Fruit fly (Drosophila melanogaster) whole organism, embryonic: ENCODE measurements around the gene spd-2.

Experiments used
- Ada2b ChIP-seq: fragments of 200-800 bp; sonication (Bioruptor generic); IDR thresholded peaks from 2 replicates; pipeline ENCODE4 v1.3.6; 2022; ENCODE audit warnings: missing biosample characterization, missing genetic modification characterization
- Antp ChIP-seq: fragments of 200-800 bp; sonication (Bioruptor generic); optimal IDR thresholded peaks from 3 replicates; lab custom pipeline; 2016; ENCODE audit warnings: missing biosample characterization, missing genetic modification characterization
- B-H2 ChIP-seq: fragments of 200-800 bp; sonication (Bioruptor generic); optimal IDR thresholded peaks from 2 replicates; lab custom pipeline; 2018; ENCODE audit warnings: missing biosample characterization, mild to moderate bottlenecking, missing genetic modification characterization
- CG1024 ChIP-seq: fragments of 200-800 bp; sonication (Bioruptor generic); IDR thresholded peaks from 2 replicates; pipeline ENCODE4 v1.3.6; 2022; ENCODE audit warnings: missing biosample characterization, missing genetic modification characterization
- CG10366 ChIP-seq: fragments of 200-800 bp; sonication (Bioruptor generic); IDR thresholded peaks from 2 replicates; pipeline ENCODE4 v1.3.6; 2022; ENCODE audit warnings: missing biosample characterization, missing genetic modification characterization
- CG10431 ChIP-seq: fragments of 200-800 bp; sonication (Bioruptor generic); optimal IDR thresholded peaks from 3 replicates; lab custom pipeline; 2018; ENCODE audit warnings: missing biosample characterization, mild to moderate bottlenecking, missing genetic modification characterization
- CG10979 ChIP-seq: fragments of 200-800 bp; sonication (Bioruptor generic); optimal IDR thresholded peaks from 2 replicates; lab custom pipeline; 2018; ENCODE audit warnings: missing biosample characterization, mild to moderate bottlenecking, missing genetic modification characterization, moderate library complexity
- CG11696 ChIP-seq: fragments of 200-800 bp; sonication (Bioruptor generic); IDR thresholded peaks from 2 replicates; pipeline ENCODE4 v1.3.6; 2022; ENCODE audit warnings: missing biosample characterization, missing genetic modification characterization
- CG12071 ChIP-seq: fragments of 200-800 bp; sonication (Bioruptor generic); optimal IDR thresholded peaks from 3 replicates; lab custom pipeline; 2018; ENCODE audit warnings: missing biosample characterization, mild to moderate bottlenecking, missing genetic modification characterization
- CG12942 ChIP-seq: fragments of 200-800 bp; sonication (Bioruptor generic); optimal IDR thresholded peaks from 3 replicates; lab custom pipeline; 2016; ENCODE audit warnings: missing biosample characterization, missing genetic modification characterization
- CG13123 ChIP-seq: fragments of 200-800 bp; sonication (Bioruptor generic); optimal IDR thresholded peaks from 2 replicates; lab custom pipeline; 2016; ENCODE audit warnings: missing biosample characterization, missing genetic modification characterization
- CG16779 ChIP-seq: fragments of 200-800 bp; sonication (Bioruptor generic); IDR thresholded peaks from 2 replicates; pipeline ENCODE4 v1.3.6; 2022; ENCODE audit warnings: missing biosample characterization, missing genetic modification characterization
- CG17186 ChIP-seq: fragments of 200-800 bp; sonication (Bioruptor generic); optimal IDR thresholded peaks from 3 replicates; lab custom pipeline; 2017; ENCODE audit warnings: missing biosample characterization, missing genetic modification reagents, missing genetic modification characterization
- CG17359 ChIP-seq: fragments of 200-800 bp; sonication (Bioruptor generic); optimal IDR thresholded peaks from 3 replicates; lab custom pipeline; 2018; ENCODE audit warnings: missing biosample characterization, mild to moderate bottlenecking, missing genetic modification characterization, moderate library complexity
- CG18262 ChIP-seq: fragments of 200-800 bp; optimal IDR thresholded peaks from 3 replicates; lab custom pipeline; 2019; ENCODE audit warnings: missing biosample characterization, mild to moderate bottlenecking, missing genetic modification characterization, moderate library complexity
- CG18599 ChIP-seq: fragments of 200-800 bp; sonication (Bioruptor generic); optimal IDR thresholded peaks from 3 replicates; lab custom pipeline; 2017; ENCODE audit warnings: missing biosample characterization, missing genetic modification characterization, mild to moderate bottlenecking, moderate library complexity, missing genetic modification reagents
- CG2120 ChIP-seq: fragments of 200-800 bp; sonication (Bioruptor generic); optimal IDR thresholded peaks from 3 replicates; lab custom pipeline; 2016; ENCODE audit warnings: missing biosample characterization, missing genetic modification characterization
- CG2712 ChIP-seq: fragments of 200-800 bp; optimal IDR thresholded peaks from 3 replicates; lab custom pipeline; 2019; ENCODE audit warnings: missing biosample characterization, mild to moderate bottlenecking, missing genetic modification characterization, moderate library complexity
- CG31224 ChIP-seq: fragments of 200-800 bp; sonication (Bioruptor generic); IDR thresholded peaks from 2 replicates; pipeline ENCODE4 v1.3.6; 2022; ENCODE audit warnings: missing biosample characterization, missing genetic modification characterization
- CG3407 ChIP-seq: fragments of 200-800 bp; sonication (Bioruptor generic); optimal IDR thresholded peaks from 2 replicates; lab custom pipeline; 2018; ENCODE audit warnings: missing biosample characterization, mild to moderate bottlenecking, missing genetic modification characterization
- CG34376 ChIP-seq: fragments of 200-800 bp; sonication (Bioruptor generic); optimal IDR thresholded peaks from 2 replicates; lab custom pipeline; 2018; ENCODE audit warnings: missing biosample characterization, mild to moderate bottlenecking, missing genetic modification characterization
- CG4360 ChIP-seq: fragments of 200-800 bp; sonication (Bioruptor generic); IDR thresholded peaks from 2 replicates; pipeline ENCODE4 v1.3.6; 2022; ENCODE audit warnings: missing biosample characterization, missing genetic modification characterization
- CG4854 ChIP-seq: fragments of 200-800 bp; sonication (Bioruptor generic); optimal IDR thresholded peaks from 2 replicates; lab custom pipeline; 2016; ENCODE audit warnings: missing biosample characterization, missing genetic modification characterization, inconsistent platforms
- CG9932 ChIP-seq: fragments of 200-800 bp; sonication (Bioruptor generic); IDR thresholded peaks from 2 replicates; pipeline ENCODE4 v1.3.6; 2022; ENCODE audit warnings: missing biosample characterization, missing genetic modification characterization
- Deaf1 ChIP-seq: fragments of 200-800 bp; optimal IDR thresholded peaks from 3 replicates; lab custom pipeline; 2019; ENCODE audit warnings: missing biosample characterization, mild to moderate bottlenecking, missing genetic modification characterization, moderate library complexity
- Dek ChIP-seq: fragments of 200-800 bp; sonication (Bioruptor generic); optimal IDR thresholded peaks from 3 replicates; lab custom pipeline; 2019; ENCODE audit warnings: missing biosample characterization, mild to moderate bottlenecking, missing genetic modification characterization, moderate library complexity
- Dp ChIP-seq: fragments of 200-800 bp; sonication (Bioruptor generic); optimal IDR thresholded peaks from 2 replicates; lab custom pipeline; 2018; ENCODE audit warnings: missing biosample characterization, mild to moderate bottlenecking, missing genetic modification characterization, moderate library complexity
- HLH3B ChIP-seq: fragments of 200-800 bp; sonication (Bioruptor generic); IDR thresholded peaks from 2 replicates; pipeline ENCODE4 v1.3.6; 2022; ENCODE audit warnings: missing biosample characterization, missing genetic modification characterization
- HLH4C ChIP-seq: fragments of 200-800 bp; sonication (Bioruptor generic); IDR thresholded peaks from 3 replicates; pipeline ENCODE4 v1.3.6; 2022; ENCODE audit warnings: missing biosample characterization, missing genetic modification characterization; ENCODE audit not compliant: partially characterized antibody
- Hand ChIP-seq: fragments of 200-800 bp; sonication (Bioruptor generic); optimal IDR thresholded peaks from 2 replicates; lab custom pipeline; 2017; ENCODE audit warnings: mild to moderate bottlenecking, missing biosample characterization, missing genetic modification reagents, missing genetic modification characterization
- HmgZ ChIP-seq: fragments of 200-800 bp; sonication (Bioruptor generic); optimal IDR thresholded peaks from 2 replicates; lab custom pipeline; 2018; ENCODE audit warnings: missing biosample characterization, mild to moderate bottlenecking, missing genetic modification characterization
- Hmr ChIP-seq: fragments of 200-800 bp; sonication (Bioruptor generic); optimal IDR thresholded peaks from 3 replicates; lab custom pipeline; 2017; ENCODE audit warnings: mild to moderate bottlenecking, missing biosample characterization, missing genetic modification reagents, missing genetic modification characterization
- Hr51 ChIP-seq, 2 experiments: fragments of 200-800 bp; sonication (Bioruptor generic); optimal IDR thresholded peaks; 2 replicates in 1 of 2; 3 replicates in 1 of 2; lab custom pipeline; 2016 to 2018; ENCODE audit warnings: missing biosample characterization in 2 of 2, missing genetic modification characterization in 2 of 2, mild to moderate bottlenecking in 1 of 2, moderate library complexity in 1 of 2
- Hr78 ChIP-seq, 2 experiments: fragments of 200-800 bp in 1 of 2; fragments of >200 bp in 1 of 2; sonication (Bioruptor generic) in 1 of 2; optimal IDR thresholded peaks; 2 replicates each; lab custom pipeline; 2017 to 2019; ENCODE audit warnings: missing biosample characterization in 2 of 2, missing genetic modification characterization in 2 of 2, mild to moderate bottlenecking in 1 of 2, moderate library complexity in 1 of 2
- Mes4 ChIP-seq: fragments of 200-800 bp; sonication (Bioruptor generic); optimal IDR thresholded peaks from 2 replicates; lab custom pipeline; 2016; ENCODE audit warnings: missing biosample characterization, missing genetic modification characterization
- Nf-YC ChIP-seq: fragments of 200-800 bp; optimal IDR thresholded peaks from 3 replicates; lab custom pipeline; 2019; ENCODE audit warnings: missing biosample characterization, mild to moderate bottlenecking, missing genetic modification characterization, moderate library complexity
- Taf1 ChIP-seq: fragments of 200-800 bp; sonication (Bioruptor generic); IDR thresholded peaks from 2 replicates; pipeline ENCODE4 v1.3.6; 2022; ENCODE audit warnings: missing biosample characterization, missing genetic modification characterization
- bsh ChIP-seq, 2 experiments: fragments of 200-800 bp; sonication (Bioruptor generic); optimal IDR thresholded peaks; 2 replicates each; lab custom pipeline; 2017 to 2018; ENCODE audit warnings: mild to moderate bottlenecking in 2 of 2, missing biosample characterization in 2 of 2, missing genetic modification characterization in 2 of 2, moderate library complexity in 1 of 2
- croc ChIP-seq: fragments of 200-800 bp; sonication (Bioruptor generic); conservative IDR thresholded peaks from 3 replicates; pipeline ENCODE4 v1.3.6; 2022; ENCODE audit warnings: missing biosample characterization, missing genetic modification characterization
- esg ChIP-seq: fragments of 200-800 bp; sonication (Bioruptor generic); conservative IDR thresholded peaks from 2 replicates; pipeline ENCODE4 v1.3.6; 2022; ENCODE audit warnings: missing biosample characterization, missing genetic modification characterization
- gt ChIP-seq: fragments of 200-800 bp; sonication (Bioruptor generic); IDR thresholded peaks from 2 replicates; pipeline ENCODE4 v1.3.6; 2022; ENCODE audit warnings: missing biosample characterization, missing genetic modification characterization
- ken ChIP-seq: fragments of 200-800 bp; sonication (Bioruptor generic); IDR thresholded peaks from 3 replicates; pipeline ENCODE4 v1.3.6; 2022; ENCODE audit warnings: missing biosample characterization, missing genetic modification characterization
- lbe ChIP-seq: fragments of 200-800 bp; sonication (Bioruptor generic); optimal IDR thresholded peaks from 2 replicates; lab custom pipeline; 2016; ENCODE audit warnings: missing biosample characterization, mild to moderate bottlenecking, missing genetic modification characterization
- lov ChIP-seq, 2 experiments: fragments of 200-800 bp in 1 of 2; fragments of >200 bp in 1 of 2; sonication (Bioruptor generic) in 1 of 2; IDR thresholded peaks in 1 of 2; optimal IDR thresholded peaks in 1 of 2; 2 replicates in 1 of 2; 3 replicates in 1 of 2; pipeline versions ENCODE4 v1.3.6 to Lab custom; 2017 to 2022; ENCODE audit warnings: missing biosample characterization in 1 of 2, missing genetic modification characterization in 1 of 2
- sens-2 ChIP-seq: fragments of 200-800 bp; sonication (Bioruptor generic); IDR thresholded peaks from 2 replicates; pipeline ENCODE4 v1.3.6; 2022; ENCODE audit warnings: missing biosample characterization, missing genetic modification characterization
- stc ChIP-seq: fragments of 200-800 bp; sonication (Bioruptor generic); IDR thresholded peaks from 2 replicates; pipeline ENCODE4 v1.3.6; 2022; ENCODE audit warnings: missing biosample characterization, missing genetic modification characterization
- toy ChIP-seq: fragments of 200-800 bp; sonication (Bioruptor generic); IDR thresholded peaks from 2 replicates; pipeline ENCODE4 v1.3.6; 2022; ENCODE audit warnings: missing biosample characterization, missing genetic modification characterization
- tup ChIP-seq: fragments of 200-800 bp; sonication (Bioruptor generic); optimal IDR thresholded peaks from 2 replicates; lab custom pipeline; 2016; ENCODE audit warnings: missing biosample characterization, mild to moderate bottlenecking, missing genetic modification characterization, moderate library complexity
- twi ChIP-seq: fragments of 200-800 bp; optimal IDR thresholded peaks from 2 replicates; lab custom pipeline; 2019; ENCODE audit warnings: missing biosample characterization, mild to moderate bottlenecking, missing genetic modification characterization, moderate library complexity
- vfl ChIP-seq: fragments of 200-800 bp; sonication (Bioruptor generic); optimal IDR thresholded peaks from 2 replicates; lab custom pipeline; 2016; ENCODE audit warnings: missing biosample characterization, missing genetic modification characterization

spd-2 gene

dm6 chr3L:16642088-16642507 lies 47.3 kb upstream of the spd-2 start (continued):
- TF ChIP-seq HLH4C (GFP tag; lab: Robert Waterston, UW) = no peak
- no peak for TF ChIP-seq B-H2 (GFP tag; lab: Kevin White, UChicago)
- no peak for TF ChIP-seq HmgZ (tag; lab: Kevin White, UChicago)
- TF ChIP-seq CG3407 (GFP tag; lab: Kevin White, UChicago) = peak; percentile 63
- TF ChIP-seq CG17186 (GFP tag; lab: Kevin White, UChicago) = no peak
- peak; percentile 25 for TF ChIP-seq CG18599 (GFP tag; lab: Kevin White, UChicago)
- TF ChIP-seq Antp = peak; percentile 1
- peak; percentile 5 for TF ChIP-seq Dek
- 0 out of 2 replicates have a peak, but pooled peaks have one; percentile 28 for TF ChIP-seq esg (GFP tag; lab: Robert Waterston, UW)
- TF ChIP-seq CG13123 (GFP tag; lab: Kevin White, UChicago) = no peak
- no peak for TF ChIP-seq CG11696 (GFP tag; lab: Robert Waterston, UW)
- TF ChIP-seq Taf1 (GFP tag; lab: Robert Waterston, UW) = no peak
- no peak for TF ChIP-seq CG16779
- TF ChIP-seq Mes4 (GFP tag; lab: Kevin White, UChicago) = no peak
- no peak for TF ChIP-seq Deaf1 (tag; lab: Kevin White, UChicago)
- no peak for TF ChIP-seq toy (GFP tag; lab: Robert Waterston, UW)
- no peak for TF ChIP-seq tup (GFP tag; lab: Kevin White, UChicago)
- TF ChIP-seq stc (GFP tag; lab: Robert Waterston, UW) = no peak
- TF ChIP-seq Hr78 (GFP tag; optimal IDR thresholded peaks at IDR 0.05; lab: Kevin White, UChicago) = peak in 1 of 2 experiments; percentile 84
- no peak for TF ChIP-seq Nf-YC
- TF ChIP-seq bsh (GFP tag; optimal IDR thresholded peaks at IDR 0.05; lab: Kevin White, UChicago) = peak; percentile 63 to 75
- TF ChIP-seq Hand (GFP tag; lab: Kevin White, UChicago) = no peak
- TF ChIP-seq CG34376 = no peak
- TF ChIP-seq CG10431 (GFP tag; lab: Kevin White, UChicago) = peak; percentile 45
- no peak for TF ChIP-seq Dp
- TF ChIP-seq lov (optimal IDR thresholded peaks at IDR 0.05; lab: Kevin White, UChicago) = no peak
- no peak for TF ChIP-seq lov (GFP tag; IDR thresholded peaks at IDR 0.05; lab: Robert Waterston, UW)
- peak; percentile 86 for TF ChIP-seq CG2712 (tag; lab: Kevin White, UChicago)
- TF ChIP-seq CG12942 (GFP tag; lab: Kevin White, UChicago) = peak; percentile 27
- TF ChIP-seq ken (GFP tag; lab: Robert Waterston, UW) = peak; percentile 27; the same call in 2 of the 3 replicates
- TF ChIP-seq vfl (GFP tag; lab: Kevin White, UChicago) = no peak
- peak; percentile 28 for TF ChIP-seq twi (tag; lab: Kevin White, UChicago)
- TF ChIP-seq CG9932 (GFP tag; lab: Robert Waterston, UW) = no peak
- TF ChIP-seq CG31224 (GFP tag; lab: Robert Waterston, UW) = no peak
- TF ChIP-seq CG17359 (tag; lab: Kevin White, UChicago) = peak; percentile 62
- peak; percentile 92 for TF ChIP-seq CG18262 (tag; lab: Kevin White, UChicago)
- peak in 1 of 2 experiments; percentile 70 for TF ChIP-seq Hr51 (GFP tag; optimal IDR thresholded peaks at IDR 0.05; lab: Kevin White, UChicago)
- peak; percentile 46; the same call in 1 of the 2 replicates for TF ChIP-seq gt
- TF ChIP-seq Hmr (GFP tag; lab: Kevin White, UChicago) = no peak
- TF ChIP-seq CG4854 = no peak
- no peak for TF ChIP-seq HLH3B (GFP tag; lab: Robert Waterston, UW)
- TF ChIP-seq CG10979 (tag; lab: Kevin White, UChicago) = peak; percentile 86
- TF ChIP-seq Ada2b (GFP tag; lab: Robert Waterston, UW) = no peak
- no peak for TF ChIP-seq CG1024
- no peak for TF ChIP-seq CG12071 (GFP tag; lab: Kevin White, UChicago)
- no peak for TF ChIP-seq lbe (GFP tag; lab: Kevin White, UChicago)
- peak; percentile 52; the same call in 1 of the 3 replicates for TF ChIP-seq croc (GFP tag; lab: Robert Waterston, UW)
- no peak for TF ChIP-seq CG10366
- TF ChIP-seq sens-2 = peak; percentile 6; the same call in 1 of the 2 replicates
- no peak for TF ChIP-seq CG2120 (GFP tag; lab: Kevin White, UChicago)
- TF ChIP-seq CG4360 = no peak
